Worm (Caenorhabditis elegans) whole organism, L4 larva: ENCODE data around the gene sur-7.

Experiments
- ama-1 ChIP-seq: fragments of 150-350 bp; optimal IDR thresholded peaks from 2 replicates; lab custom pipeline; 2014; ENCODE audit warnings: inconsistent platforms, mixed read lengths
- ceh-82 ChIP-seq: sonication (generic microtip); optimal IDR thresholded peaks from 2 replicates; lab custom pipeline; 2017; ENCODE audit warnings: missing biosample characterization, missing genetic modification characterization
- dpl-1 ChIP-seq: fragments of 150-350 bp; optimal IDR thresholded peaks from 2 replicates; lab custom pipeline; 2014; ENCODE audit warnings: missing biosample characterization, missing genetic modification reagents, missing genetic modification characterization
- fos-1 ChIP-seq: fragments of 150-350 bp; optimal IDR thresholded peaks from 2 replicates; lab custom pipeline; 2014; ENCODE audit warnings: missing biosample characterization, missing genetic modification characterization
- nhr-11 ChIP-seq: fragments of 150-350 bp; optimal IDR thresholded peaks from 2 replicates; lab custom pipeline; 2014; ENCODE audit warnings: missing biosample characterization, missing genetic modification characterization
- unc-62 ChIP-seq, 3 experiments: fragments of 150-350 bp in 1 of 3; sonication (generic microtip); optimal IDR thresholded peaks in 2 of 3; peaks in 1 of 3; 1 replicate in 1 of 3; 2 replicates in 2 of 3; lab custom pipeline; 2014 to 2017; ENCODE audit warnings: missing biosample characterization in 3 of 3, missing genetic modification characterization in 3 of 3, missing genetic modification reagents in 3 of 3, missing genotype in 1 of 3
- zag-1 ChIP-seq: fragments of 150-350 bp; optimal IDR thresholded peaks from 2 replicates; lab custom pipeline; 2014; ENCODE audit warnings: missing biosample characterization, missing genetic modification characterization

DNA sequence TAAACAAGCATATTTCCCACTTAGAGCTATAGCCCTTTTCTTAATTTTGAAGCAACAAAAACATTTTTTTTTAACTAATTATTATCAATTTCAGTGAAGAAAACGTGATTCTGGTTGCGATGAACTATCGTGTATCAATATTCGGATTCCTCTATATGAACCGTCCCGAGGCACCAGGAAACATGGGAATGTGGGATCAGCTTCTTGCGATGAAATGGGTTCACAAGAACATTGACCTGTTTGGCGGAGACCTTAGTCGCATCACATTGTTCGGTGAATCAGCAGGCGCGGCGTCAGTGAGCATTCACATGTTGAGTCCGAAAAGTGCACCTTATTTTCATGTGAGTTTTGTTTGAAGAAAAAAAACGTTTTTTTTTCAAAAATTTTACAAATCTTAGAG is 7.4 kb upstream of the sur-7 start:
- TF ChIP-seq ama-1 (lab: Kevin White, UChicago): no peak
- TF ChIP-seq fos-1 (tag; lab: Kevin White, UChicago): no peak
- TF ChIP-seq zag-1: no peak
- no peak for TF ChIP-seq ceh-82
- no peak for TF ChIP-seq nhr-11 (tag; lab: Kevin White, UChicago)
- no peak for TF ChIP-seq unc-62 (GFP tag; optimal IDR thresholded peaks at IDR 0.05 in 1 of 2; lab: Kevin White, UChicago)
- TF ChIP-seq unc-62 (tag; optimal IDR thresholded peaks at IDR 0.05; lab: Kevin White, UChicago): no peak
- no peak for TF ChIP-seq dpl-1 (GFP tag; lab: Kevin White, UChicago)
